Worm (Caenorhabditis elegans): ENCODE results near the gene C06E7.2.

The C06E7.2 gene

DNA sequence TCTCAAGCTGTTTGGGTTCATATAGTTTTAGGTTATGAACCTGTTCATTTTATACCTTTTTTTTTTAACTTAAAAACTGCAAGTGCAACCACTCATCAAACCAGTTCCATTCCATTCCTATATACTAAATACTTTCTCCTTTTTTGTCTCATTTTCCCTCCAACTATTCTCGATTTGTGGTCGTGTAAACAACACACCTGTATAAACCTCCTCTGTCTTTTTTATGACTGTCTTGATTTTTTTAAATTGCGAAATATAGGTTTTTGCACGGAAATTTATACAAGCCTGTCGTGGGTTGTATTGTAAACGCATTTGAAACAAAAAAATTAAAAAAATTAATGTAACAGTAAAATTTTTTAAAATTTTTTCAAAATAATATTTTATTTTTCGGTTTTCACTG is 22.8 kb upstream of the C06E7.2 start:
- TF ChIP-seq elt-3 (tag; optimal IDR thresholded peaks at IDR 0.05) (no peak), sptf-1 (tag; optimal IDR thresholded peaks at IDR 0.05) (no peak), hlh-1 (tag; optimal IDR thresholded peaks at IDR 0.05) (no peak), sem-2 (GFP tag; optimal IDR thresholded peaks at IDR 0.05) (no peak), lin-13 (tag; optimal IDR thresholded peaks at IDR 0.05) (no peak), tbx-8 (GFP tag; optimal IDR thresholded peaks at IDR 0.05) (no peak), ztf-11 (tag; optimal IDR thresholded peaks at IDR 0.05) (no peak), zip-8 (tag; optimal IDR thresholded peaks at IDR 0.05) (no peak), unc-62 (GFP tag; optimal IDR thresholded peaks at IDR 0.05) (no peak), lsy-2 (tag; optimal IDR thresholded peaks at IDR 0.05) (no peak), ceh-39 (tag; optimal IDR thresholded peaks at IDR 0.05) (no peak)

DNA sequence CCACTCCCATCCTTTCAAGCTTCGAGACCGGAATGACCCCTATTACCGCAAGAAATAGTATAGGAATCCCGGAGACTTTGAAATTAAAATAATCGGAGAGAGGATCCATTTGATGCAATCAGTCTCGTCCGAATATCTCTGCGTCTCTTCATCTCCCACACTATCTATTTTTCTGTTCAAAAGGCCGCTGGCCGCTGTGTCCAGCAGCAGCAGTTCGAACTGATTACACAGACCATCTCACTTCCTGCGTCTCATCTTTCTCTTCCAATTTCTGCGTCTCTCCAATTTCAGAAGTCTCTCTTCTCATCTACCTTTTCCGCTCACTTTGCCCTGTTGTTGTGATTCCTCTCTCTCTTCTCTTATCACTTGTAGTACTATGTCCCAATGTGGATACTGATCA is 21.8 kb upstream of the C06E7.2 start:
- TF ChIP-seq elt-1 (tag; optimal IDR thresholded peaks at IDR 0.05; ENCODE audit: borderline replicate concordance, insufficient read depth) (peak; percentile 77), unc-120 (tag; optimal IDR thresholded peaks at IDR 0.05; ENCODE audit: poor library complexity, severe bottlenecking) (peak; percentile 90), unc-62 (GFP tag; optimal IDR thresholded peaks at IDR 0.05) (peak; percentile 75), elt-3 (tag; optimal IDR thresholded peaks at IDR 0.05) (no peak), ham-2 (GFP tag; optimal IDR thresholded peaks at IDR 0.05) (peak; percentile 55), hlh-1 (tag; optimal IDR thresholded peaks at IDR 0.05) (peak; percentile 45), ces-1 (GFP tag; optimal IDR thresholded peaks at IDR 0.05) (peak; percentile 43), pha-4 (tag; optimal IDR thresholded peaks at IDR 0.05) (no peak)

DNA sequence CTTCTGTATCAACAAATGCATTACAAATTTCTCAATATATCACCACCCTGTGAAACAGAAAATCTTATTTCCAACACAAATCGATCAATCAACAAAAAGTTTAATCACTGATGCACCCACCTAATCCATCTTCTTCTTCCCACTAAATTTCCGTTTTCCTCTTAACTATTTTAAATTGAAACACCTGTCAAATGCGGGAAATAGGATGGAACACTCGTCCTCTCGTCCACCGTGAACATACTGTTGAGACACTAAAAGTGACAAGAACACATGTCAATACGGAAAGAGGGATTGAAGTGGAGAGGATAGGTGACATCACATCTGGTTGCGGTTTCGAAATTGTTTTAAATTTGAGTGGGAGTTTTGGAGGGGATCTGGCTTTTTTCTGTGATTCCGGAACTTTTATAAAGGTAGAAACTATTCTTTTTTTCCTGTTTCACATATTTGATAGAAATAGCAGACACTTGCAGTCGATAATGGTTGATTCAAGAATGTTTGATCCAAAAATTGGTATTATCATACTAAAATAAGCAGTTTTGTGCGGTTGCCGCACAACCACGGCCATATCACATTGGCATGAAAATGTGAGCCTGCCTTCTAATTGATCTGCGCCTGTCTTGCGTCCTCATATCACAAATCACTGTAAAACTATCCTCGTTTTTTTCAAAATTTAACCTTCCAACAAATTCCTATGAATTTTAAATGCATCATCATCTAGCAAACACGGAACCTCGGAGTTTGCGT is 19.1 kb upstream of the C06E7.2 start:
- TF ChIP-seq lin-32 (GFP tag; optimal IDR thresholded peaks at IDR 0.05) (no peak), flh-1 (GFP tag; optimal IDR thresholded peaks at IDR 0.05) (no peak), hlh-1 (tag; optimal IDR thresholded peaks at IDR 0.05) (peak; percentile 92), nhr-237 (tag; optimal IDR thresholded peaks at IDR 0.05) (no peak), ceh-39 (tag; optimal IDR thresholded peaks at IDR 0.05) (no peak), tbx-8 (GFP tag; optimal IDR thresholded peaks at IDR 0.05) (no peak), unc-62 (GFP tag; optimal IDR thresholded peaks at IDR 0.05) (peak; percentile 89), mab-5 (tag; optimal IDR thresholded peaks at IDR 0.05) (no peak), unc-120 (tag; optimal IDR thresholded peaks at IDR 0.05; ENCODE audit: poor library complexity, severe bottlenecking) (peak; percentile 48), elt-1 (tag; optimal IDR thresholded peaks at IDR 0.05; ENCODE audit: borderline replicate concordance, insufficient read depth) (no peak), zip-8 (tag; optimal IDR thresholded peaks at IDR 0.05) (no peak), sem-2 (GFP tag; optimal IDR thresholded peaks at IDR 0.05) (no peak), sptf-1 (tag; optimal IDR thresholded peaks at IDR 0.05) (no peak), drap-1 (GFP tag; optimal IDR thresholded peaks at IDR 0.05) (no peak), lin-13 (tag; optimal IDR thresholded peaks at IDR 0.05) (no peak), ceh-43 (GFP tag; optimal IDR thresholded peaks at IDR 0.05) (no peak), M03D4.4 (tag; optimal IDR thresholded peaks at IDR 0.05) (no peak)

DNA sequence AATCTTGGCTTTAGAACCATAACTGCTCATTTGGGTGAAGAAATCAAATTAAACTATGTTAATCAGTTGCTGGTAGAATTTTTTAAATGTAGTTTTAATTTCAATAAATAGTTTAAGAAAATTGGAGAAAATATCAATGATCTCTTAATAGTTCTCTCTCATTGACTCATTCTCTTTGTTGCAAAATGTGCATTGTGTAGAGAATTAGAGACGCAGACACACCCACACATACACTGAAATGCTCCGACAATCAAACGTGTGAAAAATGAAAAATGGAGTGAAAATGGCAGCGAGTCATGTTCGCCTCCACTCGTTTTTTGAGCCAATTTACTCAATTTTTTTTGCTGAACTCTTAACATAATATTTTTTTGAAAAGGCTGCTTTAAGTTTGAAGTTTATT is 18.3 kb upstream of the C06E7.2 start:
- no peak for TF ChIP-seq lin-13 (tag; optimal IDR thresholded peaks at IDR 0.05)
- peak; percentile 2 for TF ChIP-seq unc-120 (tag; optimal IDR thresholded peaks at IDR 0.05; ENCODE audit: poor library complexity, severe bottlenecking)
- TF ChIP-seq blmp-1 (tag; optimal IDR thresholded peaks at IDR 0.05), result no peak
- no peak for TF ChIP-seq bed-3 (GFP tag; optimal IDR thresholded peaks at IDR 0.05)

DNA sequence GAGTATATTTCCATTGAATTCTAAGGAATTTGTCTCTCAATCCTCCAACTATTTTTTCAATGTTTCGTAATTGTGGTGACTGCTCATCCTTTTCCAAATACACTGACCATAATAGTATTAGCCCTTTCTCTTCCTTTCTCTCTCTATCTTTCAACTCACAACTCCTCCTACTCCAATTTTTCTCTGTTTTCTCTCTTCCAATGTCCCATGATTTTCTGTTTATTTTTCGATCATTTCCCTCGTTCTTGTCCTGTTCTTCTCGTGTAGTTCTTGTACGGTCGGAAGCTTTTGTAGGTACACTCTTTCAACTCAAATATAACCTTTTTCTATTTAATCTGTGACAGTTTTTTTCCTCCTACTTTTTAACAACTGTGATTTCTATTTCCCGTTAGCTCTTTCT is 17.3 kb upstream of the C06E7.2 start:
- no peak for TF ChIP-seq snpc-4 (tag; optimal IDR thresholded peaks at IDR 0.05)
- TF ChIP-seq ces-1 (GFP tag; optimal IDR thresholded peaks at IDR 0.05), result peak; percentile 86
- no peak for TF ChIP-seq ham-2 (GFP tag; optimal IDR thresholded peaks at IDR 0.05)
- TF ChIP-seq nhr-12 (tag; optimal IDR thresholded peaks at IDR 0.05), result no peak
- TF ChIP-seq mls-2 (tag; optimal IDR thresholded peaks at IDR 0.05), result no peak
- peak; percentile 28 for TF ChIP-seq pha-4 (tag; optimal IDR thresholded peaks at IDR 0.05)
- TF ChIP-seq nhr-28 (tag; optimal IDR thresholded peaks at IDR 0.05), result no peak

DNA sequence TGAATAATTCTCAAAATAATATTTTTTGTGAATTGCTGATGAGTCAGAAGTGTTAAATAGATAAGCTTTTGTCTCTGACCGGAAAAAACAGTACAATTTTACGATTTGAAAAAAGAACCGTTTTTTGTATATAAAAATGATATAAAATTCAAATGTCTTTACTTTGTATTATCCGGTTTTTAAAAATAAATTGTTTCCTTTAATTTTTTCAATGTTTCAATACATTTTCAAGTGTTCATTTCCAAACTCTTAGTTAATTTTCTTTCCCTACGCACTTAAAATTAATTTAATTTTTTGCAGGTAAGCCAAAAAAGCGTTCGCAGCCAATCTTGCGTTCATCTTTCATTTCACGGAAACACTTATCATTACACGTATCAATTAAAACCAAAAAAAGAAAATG is 14.8 kb upstream of the C06E7.2 start, which contains the start of gene egal-1:
TSS of gene egal-1 (plus strand) at position 301 of the 400 bp plus-strand sequence.
- no peak for TF ChIP-seq M03D4.4 (tag; optimal IDR thresholded peaks at IDR 0.05)
- no peak for TF ChIP-seq bed-3 (GFP tag; optimal IDR thresholded peaks at IDR 0.05)
- TF ChIP-seq unc-39 (tag; optimal IDR thresholded peaks at IDR 0.05), result no peak
- no peak for TF ChIP-seq cnd-1 (tag; optimal IDR thresholded peaks at IDR 0.05)
- TF ChIP-seq nhr-76 (tag; optimal IDR thresholded peaks at IDR 0.05), result no peak
- no peak for TF ChIP-seq ceh-43 (GFP tag; optimal IDR thresholded peaks at IDR 0.05)
- no peak for TF ChIP-seq lsy-2 (tag; optimal IDR thresholded peaks at IDR 0.05)
- no peak for TF ChIP-seq ceh-39 (tag; optimal IDR thresholded peaks at IDR 0.05)
- TF ChIP-seq nhr-2 (tag; optimal IDR thresholded peaks at IDR 0.05), result no peak
- TF ChIP-seq unc-62 (GFP tag; optimal IDR thresholded peaks at IDR 0.05), result no peak
- TF ChIP-seq unc-120 (tag; optimal IDR thresholded peaks at IDR 0.05; ENCODE audit: poor library complexity, severe bottlenecking), result no peak
- no peak for TF ChIP-seq nhr-12 (tag; optimal IDR thresholded peaks at IDR 0.05)
- no peak for TF ChIP-seq lin-13 (tag; optimal IDR thresholded peaks at IDR 0.05)
- TF ChIP-seq elt-3 (tag; optimal IDR thresholded peaks at IDR 0.05), result no peak
- TF ChIP-seq hlh-1 (tag; optimal IDR thresholded peaks at IDR 0.05), result no peak
- no peak for TF ChIP-seq blmp-1 (tag; optimal IDR thresholded peaks at IDR 0.05)
- TF ChIP-seq lin-32 (GFP tag; optimal IDR thresholded peaks at IDR 0.05), result no peak
- no peak for TF ChIP-seq snpc-4 (tag; optimal IDR thresholded peaks at IDR 0.05)
